Worm (Caenorhabditis elegans) whole organism, L1 larva: Measurements from ENCODE around the gene C53C11.2.

ENCODE experiments used
- aly-2 ChIP-seq: fragments of 150-350 bp; optimal IDR thresholded peaks from 2 replicates; lab custom pipeline; 2014; ENCODE audit warnings: missing biosample characterization, missing genetic modification characterization
- ces-1 ChIP-seq: fragments of 150-350 bp; optimal IDR thresholded peaks from 2 replicates; lab custom pipeline; 2014; ENCODE audit warnings: missing biosample characterization, missing genetic modification reagents, missing genetic modification characterization
- dsc-1 ChIP-seq: sonication (generic microtip); optimal IDR thresholded peaks from 2 replicates; lab custom pipeline; 2016; ENCODE audit warnings: mild to moderate bottlenecking, missing genetic modification characterization, missing compliant biosample characterization
- lin-13 ChIP-seq: fragments of 150-350 bp; optimal IDR thresholded peaks from 2 replicates; lab custom pipeline; 2014; ENCODE audit warnings: missing biosample characterization, missing genetic modification reagents, missing genetic modification characterization
- lir-3 ChIP-seq: sonication (generic microtip); optimal IDR thresholded peaks from 2 replicates; lab custom pipeline; 2016; ENCODE audit warnings: mild to moderate bottlenecking, missing genetic modification characterization, moderate library complexity, missing compliant biosample characterization; ENCODE audit not compliant: poor library complexity
- mep-1 ChIP-seq: fragments of 150-350 bp; optimal IDR thresholded peaks from 2 replicates; lab custom pipeline; 2014; ENCODE audit warnings: missing biosample characterization, missing genetic modification characterization
- nhr-20 ChIP-seq: sonication (generic microtip); optimal IDR thresholded peaks from 2 replicates; lab custom pipeline; 2016; ENCODE audit warnings: mild to moderate bottlenecking, missing genetic modification characterization, missing compliant biosample characterization
- rnt-1 ChIP-seq: sonication (generic microtip); optimal IDR thresholded peaks from 2 replicates; lab custom pipeline; 2016; ENCODE audit warnings: mild to moderate bottlenecking, missing genetic modification characterization, moderate library complexity, missing compliant biosample characterization
- sptf-1 ChIP-seq: fragments of 150-350 bp; optimal IDR thresholded peaks from 2 replicates; lab custom pipeline; 2014; ENCODE audit warnings: missing biosample characterization, missing genetic modification characterization
- ztf-11 ChIP-seq, 2 experiments: sonication (generic microtip); optimal IDR thresholded peaks; 2 replicates each; lab custom pipeline; 2016 to 2017; ENCODE audit warnings: missing genetic modification characterization in 2 of 2, missing biosample characterization in 1 of 2, missing compliant biosample characterization in 1 of 2

ce11 chrX:17375877-17376276 lies 39.4 kb downstream of the C53C11.2 start:
- TF ChIP-seq dsc-1 (tag; lab: Kevin White, UChicago) (no peak), ztf-11 (tag; optimal IDR thresholded peaks at IDR 0.05; lab: Kevin White, UChicago) (no peak), aly-2 (tag; lab: Kevin White, UChicago) (no peak), lin-13 (GFP tag; lab: Kevin White, UChicago) (no peak), nhr-20 (no peak), rnt-1 (tag; lab: Kevin White, UChicago) (no peak), mep-1 (tag; lab: Kevin White, UChicago) (no peak), lir-3 (tag; lab: Kevin White, UChicago) (no peak), ces-1 (GFP tag; lab: Kevin White, UChicago) (no peak), sptf-1 (tag; lab: Kevin White, UChicago) (no peak)
